Worm (Caenorhabditis elegans) whole organism, L4/young adult: Measurements from ENCODE around the gene Y17D7C.1.

Experiments
- W03F9.2 ChIP-seq: fragments of 150-350 bp; optimal IDR thresholded peaks from 2 replicates; lab custom pipeline; 2014; ENCODE audit warnings: missing biosample characterization, missing genetic modification characterization
- dao-5 ChIP-seq: sonication (generic microtip); optimal IDR thresholded peaks from 2 replicates; lab custom pipeline; 2016; ENCODE audit warnings: missing genotype, missing genetic modification characterization, moderate library complexity, missing compliant biosample characterization
- him-1 ChIP-seq: sonication (generic microtip); optimal IDR thresholded peaks from 2 replicates; lab custom pipeline; 2016; ENCODE audit warnings: missing genotype, missing genetic modification reagents, missing genetic modification characterization, missing compliant biosample characterization

Y17D7C.1 gene

ce11 chrV:18701306-18701705 is 5.1 kb upstream of the Y17D7C.1 start, which contains the start of gene Y69H2.9:
Gene Y69H2.9, plus strand, starts transcription at chrV:18701538.
- no peak for TF ChIP-seq W03F9.2 (tag; lab: Kevin White, UChicago)
- TF ChIP-seq dao-5 (tag; lab: Kevin White, UChicago) = no peak
- TF ChIP-seq him-1 = no peak

- no peak for TF ChIP-seq him-1
- no peak for TF ChIP-seq W03F9.2 (tag; lab: Kevin White, UChicago)
- TF ChIP-seq dao-5 (tag; lab: Kevin White, UChicago) = no peak
These were observed 879 bp upstream of the Y17D7C.1 start for ce11 chrV:18705319-18706062.

ce11 chrV:18708015-18708414 is 1.6 kb downstream of the Y17D7C.1 start:
- TF ChIP-seq dao-5 (tag; lab: Kevin White, UChicago) (no peak), him-1 (no peak), W03F9.2 (tag; lab: Kevin White, UChicago) (no peak)

- TF ChIP-seq dao-5 (tag; lab: Kevin White, UChicago) (no peak), him-1 (no peak), W03F9.2 (tag; lab: Kevin White, UChicago) (no peak)
These were observed 3.0 kb downstream of the Y17D7C.1 start, which contains the start of gene Y17D7C.6 for ce11 chrV:18709203-18709860. Gene Y17D7C.6, plus strand, starts transcription at chrV:18709810.

- TF ChIP-seq W03F9.2 (tag; lab: Kevin White, UChicago) = no peak
- TF ChIP-seq dao-5 (tag; lab: Kevin White, UChicago) = no peak
- TF ChIP-seq him-1 = no peak
These were observed 3.7 kb downstream of the Y17D7C.1 start for ce11 chrV:18710045-18710490.

ce11 chrV:18711362-18711761 is 5.0 kb downstream of the Y17D7C.1 start:
- TF ChIP-seq him-1 (no peak), W03F9.2 (tag; lab: Kevin White, UChicago) (no peak)

ce11 chrV:18712118-18712517 is 5.7 kb downstream of the Y17D7C.1 start:
- TF ChIP-seq W03F9.2 (tag; lab: Kevin White, UChicago) (no peak), him-1 (no peak)

- TF ChIP-seq dao-5 (tag; lab: Kevin White, UChicago) = no peak
- TF ChIP-seq W03F9.2 (tag; lab: Kevin White, UChicago) = no peak
- no peak for TF ChIP-seq him-1
These were observed 13.0 kb downstream of the Y17D7C.1 start for ce11 chrV:18719412-18719811.

- TF ChIP-seq him-1 (no peak), W03F9.2 (tag; lab: Kevin White, UChicago) (no peak), dao-5 (tag; lab: Kevin White, UChicago) (no peak)
These were observed 13.7 kb downstream of the Y17D7C.1 start, which contains the start of gene Y17D7C.2 for ce11 chrV:18719956-18720489. Gene Y17D7C.2, minus strand, starts transcription at chrV:18719987.

- TF ChIP-seq him-1 (no peak), dao-5 (tag; lab: Kevin White, UChicago) (no peak), W03F9.2 (tag; lab: Kevin White, UChicago) (no peak)
These were observed 15.5 kb downstream of the Y17D7C.1 start for ce11 chrV:18721873-18722272.

- no peak for TF ChIP-seq him-1
- no peak for TF ChIP-seq W03F9.2 (tag; lab: Kevin White, UChicago)
- TF ChIP-seq dao-5 (tag; lab: Kevin White, UChicago) = no peak
These were observed 16.3 kb downstream of the Y17D7C.1 start for ce11 chrV:18722510-18723299.

ce11 chrV:18723604-18724003 is 17.2 kb downstream of the Y17D7C.1 start:
- TF ChIP-seq W03F9.2 (tag; lab: Kevin White, UChicago) = peak; percentile 58
- TF ChIP-seq him-1 = no peak

ce11 chrV:18724076-18724475 is 17.7 kb downstream of the Y17D7C.1 start:
- no peak for TF ChIP-seq him-1
- no peak for TF ChIP-seq dao-5 (tag; lab: Kevin White, UChicago)
- TF ChIP-seq W03F9.2 (tag; lab: Kevin White, UChicago) = no peak
